Worm (Caenorhabditis elegans) whole organism, L2 larva: Measurements from ENCODE around the gene ZK1307.9.

Experiments
- C34F6.9 ChIP-seq: fragments of 150-350 bp; optimal IDR thresholded peaks from 2 replicates; lab custom pipeline; 2014; ENCODE audit warnings: missing biosample characterization, missing genetic modification characterization
- F13H6.1 ChIP-seq: sonication (generic microtip); optimal IDR thresholded peaks from 2 replicates; lab custom pipeline; 2016; ENCODE audit warnings: missing genetic modification characterization, missing compliant biosample characterization
- Y55F3AM.14 ChIP-seq: fragments of 200-800 bp; sonication (Bioruptor generic); optimal IDR thresholded peaks from 2 replicates; lab custom pipeline; 2018; ENCODE audit warnings: mild to moderate bottlenecking, missing genetic modification characterization, missing compliant biosample characterization
- ZK546.5 ChIP-seq: sonication (generic microtip); optimal IDR thresholded peaks from 2 replicates; lab custom pipeline; 2017; ENCODE audit warnings: missing biosample characterization, missing genetic modification characterization
- alr-1 ChIP-seq: fragments of 150-350 bp; optimal IDR thresholded peaks from 2 replicates; lab custom pipeline; 2014; ENCODE audit warnings: missing biosample characterization, missing genetic modification characterization
- ama-1 ChIP-seq: fragments of 150-350 bp; optimal IDR thresholded peaks from 2 replicates; lab custom pipeline; 2018; ENCODE audit warnings: inconsistent platforms
- blmp-1 ChIP-seq: sonication (generic microtip); optimal IDR thresholded peaks from 2 replicates; lab custom pipeline; 2017; ENCODE audit warnings: missing genetic modification characterization, mild to moderate bottlenecking, missing compliant biosample characterization, antibody characterized with exemption, moderate library complexity; ENCODE audit not compliant: insufficient read depth
- ceh-82 ChIP-seq: fragments of 150-350 bp; optimal IDR thresholded peaks from 2 replicates; lab custom pipeline; 2014; ENCODE audit warnings: missing biosample characterization, missing genetic modification characterization
- crh-2 ChIP-seq: sonication (generic microtip); optimal IDR thresholded peaks from 2 replicates; lab custom pipeline; 2017; ENCODE audit warnings: missing biosample characterization, missing genetic modification characterization
- dmd-4 ChIP-seq: sonication (generic microtip); optimal IDR thresholded peaks from 2 replicates; lab custom pipeline; 2017; ENCODE audit warnings: missing biosample characterization, missing genetic modification characterization
- egl-27 ChIP-seq: sonication (generic microtip); optimal IDR thresholded peaks from 3 replicates; lab custom pipeline; 2017; ENCODE audit warnings: missing biosample characterization, missing genetic modification reagents, missing genetic modification characterization
- elt-1 ChIP-seq: fragments of 150-350 bp; optimal IDR thresholded peaks from 2 replicates; lab custom pipeline; 2014; ENCODE audit warnings: missing biosample characterization, missing genetic modification characterization
- elt-3 ChIP-seq: sonication (generic microtip); optimal IDR thresholded peaks from 2 replicates; lab custom pipeline; 2017; ENCODE audit warnings: missing biosample characterization, missing genetic modification characterization
- fos-1 ChIP-seq: fragments of 150-350 bp; optimal IDR thresholded peaks from 2 replicates; lab custom pipeline; 2014; ENCODE audit warnings: missing biosample characterization, missing genetic modification characterization
- gmeb-1 ChIP-seq: fragments of 150-350 bp; optimal IDR thresholded peaks from 2 replicates; lab custom pipeline; 2014; ENCODE audit warnings: missing biosample characterization, missing genetic modification characterization
- lin-13 ChIP-seq: fragments of 150-350 bp; optimal IDR thresholded peaks from 2 replicates; lab custom pipeline; 2014; ENCODE audit warnings: missing biosample characterization, missing genetic modification reagents, missing genetic modification characterization
- lin-39 ChIP-seq: fragments of 150-350 bp; optimal IDR thresholded peaks from 2 replicates; lab custom pipeline; 2014; ENCODE audit warnings: missing biosample characterization, missing genetic modification reagents, missing genetic modification characterization
- lsy-2 ChIP-seq, 2 experiments: fragments of 150-350 bp in 1 of 2; sonication (generic microtip) in 1 of 2; optimal IDR thresholded peaks; 2 replicates each; lab custom pipeline; 2014 to 2017; ENCODE audit warnings: missing biosample characterization in 2 of 2, missing genetic modification characterization in 2 of 2
- mab-5 ChIP-seq: fragments of 150-350 bp; optimal IDR thresholded peaks from 2 replicates; lab custom pipeline; 2014; ENCODE audit warnings: missing biosample characterization, missing genetic modification characterization
- mbf-1 ChIP-seq: sonication (generic microtip); optimal IDR thresholded peaks from 2 replicates; lab custom pipeline; 2017; ENCODE audit warnings: missing biosample characterization, missing genetic modification characterization
- mdl-1 ChIP-seq, 2 experiments: fragments of 150-350 bp in 1 of 2; sonication (generic microtip) in 1 of 2; optimal IDR thresholded peaks; 2 replicates each; lab custom pipeline; 2017; ENCODE audit warnings: missing biosample characterization in 2 of 2, missing genetic modification characterization in 2 of 2
- nhr-11 ChIP-seq: fragments of 150-350 bp; optimal IDR thresholded peaks from 2 replicates; lab custom pipeline; 2014; ENCODE audit warnings: missing biosample characterization, missing genetic modification characterization
- nhr-12 ChIP-seq: fragments of 150-350 bp; optimal IDR thresholded peaks from 2 replicates; lab custom pipeline; 2014; ENCODE audit warnings: missing biosample characterization, missing genetic modification characterization
- nhr-129 ChIP-seq: fragments of 150-350 bp; optimal IDR thresholded peaks from 2 replicates; lab custom pipeline; 2014; ENCODE audit warnings: missing biosample characterization, missing genetic modification characterization
- nhr-21 ChIP-seq: fragments of 150-350 bp; optimal IDR thresholded peaks from 2 replicates; lab custom pipeline; 2014; ENCODE audit warnings: missing biosample characterization, missing genetic modification characterization
- nhr-23 ChIP-seq: fragments of 150-350 bp; optimal IDR thresholded peaks from 2 replicates; lab custom pipeline; 2014; ENCODE audit warnings: missing biosample characterization, missing genetic modification reagents, missing genetic modification characterization
- nhr-237 ChIP-seq: fragments of 150-350 bp; optimal IDR thresholded peaks from 2 replicates; lab custom pipeline; 2014; ENCODE audit warnings: missing biosample characterization, missing genetic modification characterization
- nhr-25 ChIP-seq: fragments of 150-350 bp; sonication (generic microtip); optimal IDR thresholded peaks from 3 replicates; lab custom pipeline; 2014; ENCODE audit warnings: missing biosample characterization, missing genetic modification characterization
- nhr-6 ChIP-seq: fragments of 150-350 bp; optimal IDR thresholded peaks from 2 replicates; lab custom pipeline; 2014; ENCODE audit warnings: missing biosample characterization, missing genetic modification characterization
- nhr-77 ChIP-seq: fragments of 150-350 bp; optimal IDR thresholded peaks from 2 replicates; lab custom pipeline; 2014; ENCODE audit warnings: missing biosample characterization, missing genetic modification characterization
- peb-1 ChIP-seq: fragments of 150-350 bp; optimal IDR thresholded peaks from 2 replicates; lab custom pipeline; 2014; ENCODE audit warnings: missing biosample characterization, missing genetic modification characterization
- sem-4 ChIP-seq: fragments of 150-350 bp; optimal IDR thresholded peaks from 2 replicates; lab custom pipeline; 2014; ENCODE audit warnings: missing biosample characterization, missing genetic modification reagents, missing genetic modification characterization
- skn-1 ChIP-seq: sonication (generic microtip); optimal IDR thresholded peaks from 2 replicates; lab custom pipeline; 2017; ENCODE audit warnings: missing biosample characterization, missing genetic modification characterization
- sma-9 ChIP-seq, 2 experiments: fragments of 150-350 bp in 1 of 2; sonication (generic microtip) in 1 of 2; optimal IDR thresholded peaks; 2 replicates each; lab custom pipeline; 2014 to 2016; ENCODE audit warnings: missing genetic modification characterization in 2 of 2, mild to moderate bottlenecking in 1 of 2, missing biosample characterization in 1 of 2, missing compliant biosample characterization in 1 of 2, missing genetic modification reagents in 1 of 2, moderate library complexity in 1 of 2
- snpc-4 ChIP-seq: fragments of 150-350 bp; optimal IDR thresholded peaks from 2 replicates; lab custom pipeline; 2014; ENCODE audit warnings: missing biosample characterization, missing genetic modification characterization
- unc-39 ChIP-seq: fragments of 150-350 bp; optimal IDR thresholded peaks from 2 replicates; lab custom pipeline; 2014; ENCODE audit warnings: missing biosample characterization, missing genetic modification characterization
- unc-55 ChIP-seq: fragments of 150-350 bp; sonication (generic microtip); optimal IDR thresholded peaks from 3 replicates; lab custom pipeline; 2014; ENCODE audit warnings: missing biosample characterization, missing genetic modification reagents, missing genetic modification characterization
- unc-62 ChIP-seq: fragments of 150-350 bp; optimal IDR thresholded peaks from 2 replicates; lab custom pipeline; 2014; ENCODE audit warnings: missing biosample characterization, missing genetic modification reagents, missing genetic modification characterization
- zag-1 ChIP-seq: fragments of 150-350 bp; optimal IDR thresholded peaks from 2 replicates; lab custom pipeline; 2014; ENCODE audit warnings: missing biosample characterization, missing genetic modification characterization
- ztf-1 ChIP-seq: fragments of 200-800 bp; sonication (Bioruptor generic); conservative IDR thresholded peaks from 2 replicates; pipeline ENCODE4 v1.3.6; 2022; ENCODE audit warnings: missing genetic modification characterization, missing compliant biosample characterization
- ztf-11 ChIP-seq: sonication (generic microtip); optimal IDR thresholded peaks from 2 replicates; lab custom pipeline; 2017; ENCODE audit warnings: missing biosample characterization, missing genetic modification characterization
- ztf-4 ChIP-seq: fragments of 150-350 bp; optimal IDR thresholded peaks from 2 replicates; lab custom pipeline; 2014; ENCODE audit warnings: missing biosample characterization, missing genetic modification characterization

Gene ZK1307.9

ce11 chrII:9604063-9604462 is 45.2 kb upstream of the ZK1307.9 start:
- TF ChIP-seq ztf-11 (tag; lab: Kevin White, UChicago) (no peak), mdl-1 (tag; optimal IDR thresholded peaks at IDR 0.05; lab: Kevin White, UChicago) (no peak), ama-1 (lab: Kevin White, UChicago) (no peak), nhr-25 (tag; lab: Kevin White, UChicago) (peak; percentile 13), unc-39 (tag; lab: Kevin White, UChicago) (no peak), lin-13 (GFP tag; lab: Kevin White, UChicago) (no peak), nhr-21 (tag; lab: Kevin White, UChicago) (no peak), crh-2 (tag; lab: Kevin White, UChicago) (peak; percentile 10), lsy-2 (tag; optimal IDR thresholded peaks at IDR 0.05; lab: Kevin White, UChicago) (no peak), egl-27 (tag; lab: Kevin White, UChicago) (no peak), skn-1 (tag; lab: Kevin White, UChicago) (no peak), sem-4 (tag; lab: Kevin White, UChicago) (no peak), blmp-1 (tag; lab: Kevin White, UChicago) (no peak), nhr-12 (tag; lab: Kevin White, UChicago) (no peak), F13H6.1 (tag; lab: Kevin White, UChicago) (no peak), elt-3 (tag; lab: Kevin White, UChicago) (no peak), ceh-82 (tag; lab: Kevin White, UChicago) (no peak), Y55F3AM.14 (GFP tag; lab: Kevin White, UChicago) (no peak), ztf-1 (GFP tag; lab: Robert Waterston, UW) (no peak), mbf-1 (tag; lab: Kevin White, UChicago) (no peak), mab-5 (tag; lab: Kevin White, UChicago) (no peak), nhr-6 (tag; lab: Kevin White, UChicago) (no peak), unc-55 (GFP tag; lab: Kevin White, UChicago) (no peak), C34F6.9 (tag; lab: Kevin White, UChicago) (no peak), nhr-77 (tag; lab: Kevin White, UChicago) (no peak), elt-1 (tag; lab: Kevin White, UChicago) (no peak), ztf-4 (tag; lab: Kevin White, UChicago) (no peak), nhr-237 (tag; lab: Kevin White, UChicago) (no peak), alr-1 (tag; lab: Kevin White, UChicago) (no peak), peb-1 (tag; lab: Kevin White, UChicago) (no peak), fos-1 (peak; percentile 8), ZK546.5 (tag; lab: Kevin White, UChicago) (no peak), sma-9 (GFP tag; optimal IDR thresholded peaks at IDR 0.05; lab: Kevin White, UChicago) (peak; percentile 65), sma-9 (tag; optimal IDR thresholded peaks at IDR 0.05; lab: Kevin White, UChicago) (no peak), nhr-11 (tag; lab: Kevin White, UChicago) (no peak), lin-39 (tag; lab: Kevin White, UChicago) (no peak), dmd-4 (tag; lab: Kevin White, UChicago) (no peak), gmeb-1 (peak; percentile 14), nhr-129 (peak; percentile 40)

ce11 chrII:9604685-9605084 is 44.6 kb upstream of the ZK1307.9 start:
- TF ChIP-seq skn-1 (tag; lab: Kevin White, UChicago): peak; percentile 27
- TF ChIP-seq nhr-11 (tag; lab: Kevin White, UChicago): no peak
- TF ChIP-seq lin-39 (tag; lab: Kevin White, UChicago): no peak
- TF ChIP-seq zag-1: no peak
- TF ChIP-seq snpc-4 (tag; lab: Kevin White, UChicago): no peak
- TF ChIP-seq elt-3 (tag; lab: Kevin White, UChicago): no peak

- TF ChIP-seq ZK546.5 (tag; lab: Kevin White, UChicago) (no peak), nhr-25 (tag; lab: Kevin White, UChicago) (peak; percentile 17), unc-62 (GFP tag; lab: Kevin White, UChicago) (no peak), alr-1 (tag; lab: Kevin White, UChicago) (no peak), skn-1 (tag; lab: Kevin White, UChicago) (no peak), nhr-12 (tag; lab: Kevin White, UChicago) (no peak), sma-9 (GFP tag; optimal IDR thresholded peaks at IDR 0.05; lab: Kevin White, UChicago) (peak; percentile 59), sma-9 (tag; optimal IDR thresholded peaks at IDR 0.05; lab: Kevin White, UChicago) (no peak), lsy-2 (tag; optimal IDR thresholded peaks at IDR 0.05; lab: Kevin White, UChicago) (peak in 1 of 2 experiments; percentile 20), zag-1 (no peak), nhr-129 (peak; percentile 65), gmeb-1 (no peak), crh-2 (tag; lab: Kevin White, UChicago) (peak; percentile 52), mdl-1 (tag; optimal IDR thresholded peaks at IDR 0.05; lab: Kevin White, UChicago) (no peak), nhr-23 (tag; lab: Kevin White, UChicago) (no peak)
These were observed 44.0 kb upstream of the ZK1307.9 start, which contains the start of gene nhr-19 for ce11 chrII:9605336-9605735. TSS of gene nhr-19 (minus strand) at chrII:9605526.
